Fruit fly (Drosophila melanogaster): Measurements from ENCODE around the gene rdx.
A peak's percentile ranks its signal among the peaks of the same experiment; 100 is the strongest.

rdx gene

DNA sequence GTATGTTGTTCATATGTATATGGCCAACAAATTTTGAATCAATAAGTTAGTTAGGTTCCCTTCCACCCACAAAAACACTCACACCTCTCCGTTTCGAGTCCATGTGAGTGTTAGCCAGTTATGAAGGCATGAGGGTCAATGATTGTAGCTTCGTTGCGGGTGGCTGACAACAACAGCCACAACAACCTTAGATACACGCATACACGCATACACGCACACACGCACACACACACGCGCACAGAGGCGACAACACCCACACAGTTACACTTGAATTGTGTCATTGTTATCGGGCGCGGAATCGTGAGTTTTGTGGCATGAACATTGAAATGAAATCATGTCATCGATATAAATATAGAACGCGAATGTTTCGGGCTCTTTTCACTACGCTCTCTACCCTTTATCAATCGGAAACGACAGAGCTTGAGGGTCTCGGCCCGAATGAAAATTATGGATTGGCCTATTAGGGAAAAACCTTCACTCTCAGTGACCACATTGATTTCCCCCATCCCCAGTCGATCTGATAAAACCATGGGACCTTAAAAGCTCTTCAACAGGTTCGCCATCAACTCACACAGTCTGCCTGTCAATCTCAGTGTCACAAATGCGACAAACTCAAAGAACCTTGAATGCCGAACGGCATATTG lies 12.3 kb downstream of the rdx start (continued):
- TF ChIP-seq MTF-1 (GFP tag; optimal IDR thresholded peaks at IDR 0.05; ENCODE audit: borderline replicate concordance) = no peak
- no peak for TF ChIP-seq chn (GFP tag; optimal IDR thresholded peaks at IDR 0.05)
- peak; percentile 7 for TF ChIP-seq CG6854 (GFP tag; optimal IDR thresholded peaks at IDR 0.05)
- no peak for TF ChIP-seq ato (GFP tag; IDR thresholded peaks at IDR 0.05; ENCODE audit: partially characterized antibody)
- no peak for TF ChIP-seq caup (GFP tag; optimal IDR thresholded peaks at IDR 0.05; ENCODE audit: severe bottlenecking)
- no peak for TF ChIP-seq CG11696 (GFP tag; IDR thresholded peaks at IDR 0.05)
- no peak for TF ChIP-seq nau (GFP tag; optimal IDR thresholded peaks at IDR 0.05)
- no peak for TF ChIP-seq cato (GFP tag; optimal IDR thresholded peaks at IDR 0.05; ENCODE audit: borderline replicate concordance)
- TF ChIP-seq MESR4 (GFP tag; optimal IDR thresholded peaks at IDR 0.05) = no peak
- no peak for TF ChIP-seq CG7271 (tag; optimal IDR thresholded peaks at IDR 0.05)
- TF ChIP-seq sima (GFP tag; optimal IDR thresholded peaks at IDR 0.05) = no peak
- no peak for TF ChIP-seq CG10366 (GFP tag; IDR thresholded peaks at IDR 0.05)
- no peak for TF ChIP-seq lbe (GFP tag; optimal IDR thresholded peaks at IDR 0.05)
- no peak for TF ChIP-seq CG32772 (GFP tag; IDR thresholded peaks at IDR 0.05)
- no peak for TF ChIP-seq D (optimal IDR thresholded peaks at IDR 0.05)
- TF ChIP-seq D (GFP tag; optimal IDR thresholded peaks at IDR 0.05) = no peak
- no peak for TF ChIP-seq chm (GFP tag; IDR thresholded peaks at IDR 0.05)
- TF ChIP-seq gro (GFP tag; optimal IDR thresholded peaks at IDR 0.05) = no peak
- peak in 1 of 2 experiments; percentile 34 for TF ChIP-seq Trl (optimal IDR thresholded peaks at IDR 0.05)
- TF ChIP-seq Trl (GFP tag; optimal IDR thresholded peaks at IDR 0.05) = no peak
- TF ChIP-seq tin (GFP tag; optimal IDR thresholded peaks at IDR 0.05) = no peak
- TF ChIP-seq CoRest (tag; optimal IDR thresholded peaks at IDR 0.05) = no peak
- TF ChIP-seq CrebB (tag; optimal IDR thresholded peaks at IDR 0.05) = peak; percentile 23
- no peak for TF ChIP-seq Fer3 (tag; optimal IDR thresholded peaks at IDR 0.05)
- TF ChIP-seq vnd (GFP tag; IDR thresholded peaks at IDR 0.05; ENCODE audit: partially characterized antibody) = no peak
- no peak for TF ChIP-seq pan (optimal IDR thresholded peaks at IDR 0.05)
- no peak for TF ChIP-seq pan (GFP tag; optimal IDR thresholded peaks at IDR 0.05 in 1 of 2, IDR thresholded peaks at IDR 0.05 in 1 of 2)
- TF ChIP-seq CG31441 (GFP tag; IDR thresholded peaks at IDR 0.05) = no peak
- TF ChIP-seq Sry-δ (GFP tag; optimal IDR thresholded peaks at IDR 0.05) = no peak
- no peak for TF ChIP-seq CG12299 (tag; optimal IDR thresholded peaks at IDR 0.05)
- no peak for TF ChIP-seq Antp (GFP tag; optimal IDR thresholded peaks at IDR 0.05)
- TF ChIP-seq HLH54F (GFP tag; optimal IDR thresholded peaks at IDR 0.05) = no peak
- no peak for TF ChIP-seq Ets65A (GFP tag)
- no peak for TF ChIP-seq usp (GFP tag; optimal IDR thresholded peaks at IDR 0.05)
- TF ChIP-seq zfh1 (GFP tag; IDR thresholded peaks at IDR 0.05) = 0 out of 3 replicates have a peak, but pooled peaks have one; percentile 27
- TF ChIP-seq CG1233 (GFP tag; optimal IDR thresholded peaks at IDR 0.05) = no peak
- TF ChIP-seq repo (GFP tag; optimal IDR thresholded peaks at IDR 0.05) = no peak
- no peak for TF ChIP-seq CG10462 (GFP tag; optimal IDR thresholded peaks at IDR 0.05)
- no peak for TF ChIP-seq D19A (tag; optimal IDR thresholded peaks at IDR 0.05)
- TF ChIP-seq HHEX (GFP tag; optimal IDR thresholded peaks at IDR 0.05) = no peak
- TF ChIP-seq knrl (GFP tag; IDR thresholded peaks at IDR 0.05; ENCODE audit: partially characterized antibody) = no peak
- TF ChIP-seq HmgD (GFP tag; optimal IDR thresholded peaks at IDR 0.05) = no peak
- no peak for TF ChIP-seq Dfd (GFP tag; optimal IDR thresholded peaks at IDR 0.05)
- no peak for TF ChIP-seq Asciz (GFP tag; optimal IDR thresholded peaks at IDR 0.05)
- no peak for TF ChIP-seq psq (GFP tag; optimal IDR thresholded peaks at IDR 0.05)
- TF ChIP-seq CG13424 (tag; optimal IDR thresholded peaks at IDR 0.05) = no peak
- no peak for TF ChIP-seq tap (tag; optimal IDR thresholded peaks at IDR 0.05)
- TF ChIP-seq CG7987 (GFP tag; optimal IDR thresholded peaks at IDR 0.05) = no peak
- no peak for TF ChIP-seq CG9609 (GFP tag; optimal IDR thresholded peaks at IDR 0.05)
- TF ChIP-seq pho (GFP tag; optimal IDR thresholded peaks at IDR 0.05) = no peak
- no peak for TF ChIP-seq CG14050 (GFP tag; IDR thresholded peaks at IDR 0.05)
- 0 out of 2 replicates have a peak, but pooled peaks have one; percentile 21 for TF ChIP-seq crol (GFP tag; IDR thresholded peaks at IDR 0.05)

All from whole organism, embryonic.